Fruit fly (Drosophila melanogaster) whole organism, embryonic: Measurements from ENCODE around the gene Ac78C.

ENCODE experiments used
- B-H2 ChIP-seq: fragments of 200-800 bp; sonication (Bioruptor generic); optimal IDR thresholded peaks from 2 replicates; lab custom pipeline; 2018; ENCODE audit warnings: missing biosample characterization, mild to moderate bottlenecking, missing genetic modification characterization
- CG11723 ChIP-seq: fragments of 200-800 bp; sonication (Bioruptor generic); optimal IDR thresholded peaks from 2 replicates; lab custom pipeline; 2017; ENCODE audit warnings: missing biosample characterization, mild to moderate bottlenecking, missing genetic modification characterization
- CG13624 ChIP-seq: fragments of 200-800 bp; sonication (Bioruptor generic); optimal IDR thresholded peaks from 2 replicates; lab custom pipeline; 2016; ENCODE audit warnings: missing biosample characterization, missing genetic modification characterization
- CG14710 ChIP-seq: fragments of 200-800 bp; sonication (Bioruptor generic); optimal IDR thresholded peaks from 3 replicates; lab custom pipeline; 2019; ENCODE audit warnings: missing biosample characterization, mild to moderate bottlenecking, missing genetic modification characterization, moderate library complexity
- CG14860 ChIP-seq: fragments of 200-800 bp; sonication (Bioruptor generic); IDR thresholded peaks from 3 replicates; pipeline ENCODE4 v1.3.6; 2022; ENCODE audit warnings: missing biosample characterization, missing genetic modification characterization; ENCODE audit not compliant: partially characterized antibody
- CG15514 ChIP-seq: fragments of 200-800 bp; sonication (Bioruptor generic); optimal IDR thresholded peaks from 3 replicates; lab custom pipeline; 2017; ENCODE audit warnings: missing biosample characterization, missing genetic modification characterization, mild to moderate bottlenecking, moderate library complexity, missing genetic modification reagents
- CG1603 ChIP-seq: fragments of 200-800 bp; sonication (Bioruptor generic); optimal IDR thresholded peaks from 2 replicates; lab custom pipeline; 2019; ENCODE audit warnings: missing biosample characterization, mild to moderate bottlenecking, missing genetic modification characterization, moderate library complexity
- CG16813 ChIP-seq: fragments of 200-800 bp; sonication (Bioruptor generic); IDR thresholded peaks from 3 replicates; pipeline ENCODE4 v1.3.6; 2022; ENCODE audit warnings: missing biosample characterization, missing genetic modification characterization; ENCODE audit not compliant: partially characterized antibody
- CG17802 ChIP-seq: fragments of 200-800 bp; sonication (Bioruptor generic); optimal IDR thresholded peaks from 2 replicates; lab custom pipeline; 2018; ENCODE audit warnings: missing biosample characterization, mild to moderate bottlenecking, missing genetic modification characterization, moderate library complexity
- CG17829 ChIP-seq: fragments of 200-800 bp; optimal IDR thresholded peaks from 2 replicates; lab custom pipeline; 2019; ENCODE audit warnings: missing biosample characterization, mild to moderate bottlenecking, missing genetic modification characterization, moderate library complexity
- CG2889 ChIP-seq: fragments of 200-800 bp; sonication (Bioruptor generic); IDR thresholded peaks from 3 replicates; pipeline ENCODE4 v1.3.6; 2022; ENCODE audit warnings: missing biosample characterization, missing genetic modification characterization
- CG32532 ChIP-seq: fragments of 200-800 bp; sonication (Bioruptor generic); IDR thresholded peaks from 2 replicates; pipeline ENCODE4 v1.3.6; 2022; ENCODE audit warnings: missing biosample characterization, missing genetic modification characterization
- CG34422 ChIP-seq: fragments of 200-800 bp; sonication (Bioruptor generic); IDR thresholded peaks from 3 replicates; pipeline ENCODE4 v1.3.6; 2022; ENCODE audit warnings: missing biosample characterization, missing genetic modification characterization
- CG4854 ChIP-seq: fragments of 200-800 bp; sonication (Bioruptor generic); optimal IDR thresholded peaks from 2 replicates; lab custom pipeline; 2016; ENCODE audit warnings: missing biosample characterization, missing genetic modification characterization, inconsistent platforms
- CG7357 ChIP-seq: fragments of 200-800 bp; sonication (Bioruptor generic); IDR thresholded peaks from 3 replicates; pipeline ENCODE4 v1.3.6; 2022; ENCODE audit warnings: missing biosample characterization, missing genetic modification characterization
- CG7987 ChIP-seq: fragments of 200-800 bp; sonication (Bioruptor generic); optimal IDR thresholded peaks from 2 replicates; lab custom pipeline; 2018; ENCODE audit warnings: missing biosample characterization, mild to moderate bottlenecking, missing genetic modification characterization, moderate library complexity
- CG9932 ChIP-seq: fragments of 200-800 bp; sonication (Bioruptor generic); IDR thresholded peaks from 2 replicates; pipeline ENCODE4 v1.3.6; 2022; ENCODE audit warnings: missing biosample characterization, missing genetic modification characterization
- Dbx ChIP-seq: fragments of 200-800 bp; sonication (Bioruptor generic); IDR thresholded peaks from 3 replicates; pipeline ENCODE4 v1.3.6; 2022; ENCODE audit warnings: missing biosample characterization, missing genetic modification characterization
- Doc3 ChIP-seq: fragments of 200-800 bp; sonication (Bioruptor generic); IDR thresholded peaks from 3 replicates; pipeline ENCODE4 v1.3.6; 2022; ENCODE audit warnings: missing biosample characterization, missing genetic modification characterization; ENCODE audit not compliant: partially characterized antibody
- Dref ChIP-seq: fragments of 200-800 bp; sonication (Bioruptor generic); IDR thresholded peaks from 2 replicates; pipeline ENCODE4 v1.3.6; 2022; ENCODE audit warnings: missing biosample characterization, missing genetic modification characterization
- HLH4C ChIP-seq: fragments of 200-800 bp; sonication (Bioruptor generic); IDR thresholded peaks from 3 replicates; pipeline ENCODE4 v1.3.6; 2022; ENCODE audit warnings: missing biosample characterization, missing genetic modification characterization; ENCODE audit not compliant: partially characterized antibody
- HmgZ ChIP-seq: fragments of 200-800 bp; sonication (Bioruptor generic); optimal IDR thresholded peaks from 2 replicates; lab custom pipeline; 2018; ENCODE audit warnings: missing biosample characterization, mild to moderate bottlenecking, missing genetic modification characterization
- Lhr ChIP-seq: fragments of 200-800 bp; sonication (Bioruptor generic); optimal IDR thresholded peaks from 3 replicates; lab custom pipeline; 2017; ENCODE audit warnings: mild to moderate bottlenecking, missing biosample characterization, missing genetic modification reagents, missing genetic modification characterization
- Max ChIP-seq: fragments of 200-800 bp; sonication (Bioruptor generic); optimal IDR thresholded peaks from 2 replicates; lab custom pipeline; 2016; ENCODE audit warnings: missing biosample characterization, mild to moderate bottlenecking, missing genetic modification characterization
- Myb ChIP-seq: fragments of 200-800 bp; sonication (Bioruptor generic); optimal IDR thresholded peaks from 2 replicates; lab custom pipeline; 2016; ENCODE audit warnings: missing biosample characterization, missing genetic modification characterization
- Rfx ChIP-seq: fragments of 200-800 bp; sonication (Bioruptor generic); IDR thresholded peaks from 2 replicates; pipeline ENCODE4 v1.3.6; 2022; ENCODE audit warnings: missing biosample characterization, missing genetic modification characterization
- Sin3A ChIP-seq: fragments of >200 bp; optimal IDR thresholded peaks from 2 replicates; lab custom pipeline; 2018
- Trl ChIP-seq, 3 experiments: fragments of >200 bp in 2 of 3; fragments of 200-800 bp in 1 of 3; sonication (Bioruptor generic) in 1 of 3; optimal IDR thresholded peaks; 2 replicates in 1 of 3; 3 replicates in 2 of 3; lab custom pipeline; 2016 to 2017; ENCODE audit warnings: missing biosample characterization in 1 of 3, missing genetic modification characterization in 1 of 3
- amos ChIP-seq: fragments of 200-800 bp; sonication (Bioruptor generic); IDR thresholded peaks from 2 replicates; pipeline ENCODE4 v1.3.6; 2022; ENCODE audit warnings: missing biosample characterization, missing genetic modification characterization; ENCODE audit not compliant: partially characterized antibody
- bbx ChIP-seq: fragments of 200-800 bp; sonication (Bioruptor generic); IDR thresholded peaks from 2 replicates; pipeline ENCODE4 v1.3.6; 2022; ENCODE audit warnings: missing biosample characterization, missing genetic modification characterization; ENCODE audit not compliant: partially characterized antibody
- chinmo ChIP-seq: fragments of 200-800 bp; sonication (Bioruptor generic); IDR thresholded peaks from 4 replicates; pipeline ENCODE4 v1.3.6; 2022; ENCODE audit warnings: missing biosample characterization, missing genetic modification characterization; ENCODE audit not compliant: partially characterized antibody
- ewg ChIP-seq: fragments of 200-800 bp; sonication (Bioruptor generic); optimal IDR thresholded peaks from 3 replicates; lab custom pipeline; 2017; ENCODE audit warnings: mild to moderate bottlenecking, missing biosample characterization, missing genetic modification reagents, missing genetic modification characterization
- gfzf ChIP-seq: fragments of 200-800 bp; sonication (Bioruptor generic); optimal IDR thresholded peaks from 2 replicates; lab custom pipeline; 2016; ENCODE audit warnings: missing biosample characterization, mild to moderate bottlenecking, missing genetic modification characterization, moderate library complexity
- hkb ChIP-seq, 2 experiments: fragments of 200-800 bp in 1 of 2; fragments of >200 bp in 1 of 2; sonication (Bioruptor generic) in 1 of 2; IDR thresholded peaks in 1 of 2; optimal IDR thresholded peaks in 1 of 2; 2 replicates each; pipeline versions ENCODE4 v1.3.6 to Lab custom; 2017 to 2022; ENCODE audit warnings: missing biosample characterization in 1 of 2, missing genetic modification characterization in 1 of 2
- insv ChIP-seq, 2 experiments: fragments of 200-800 bp; sonication (Bioruptor generic); optimal IDR thresholded peaks; 3 replicates each; lab custom pipeline; 2016 to 2018; ENCODE audit warnings: missing biosample characterization in 2 of 2, missing genetic modification characterization in 2 of 2
- ken ChIP-seq: fragments of 200-800 bp; sonication (Bioruptor generic); IDR thresholded peaks from 3 replicates; pipeline ENCODE4 v1.3.6; 2022; ENCODE audit warnings: missing biosample characterization, missing genetic modification characterization
- lilli ChIP-seq: fragments of 200-800 bp; sonication (Bioruptor generic); optimal IDR thresholded peaks from 3 replicates; lab custom pipeline; 2016; ENCODE audit warnings: missing biosample characterization, missing genetic modification characterization
- mirr ChIP-seq: fragments of 200-800 bp; sonication (Bioruptor generic); optimal IDR thresholded peaks from 3 replicates; lab custom pipeline; 2018; ENCODE audit warnings: missing biosample characterization, mild to moderate bottlenecking, missing genetic modification characterization
- nmo ChIP-seq: fragments of 200-800 bp; sonication (Bioruptor generic); optimal IDR thresholded peaks from 2 replicates; lab custom pipeline; 2018; ENCODE audit warnings: missing biosample characterization, mild to moderate bottlenecking, missing genetic modification characterization, moderate library complexity
- peb ChIP-seq: fragments of 200-800 bp; sonication (Bioruptor generic); IDR thresholded peaks from 2 replicates; pipeline ENCODE4 v1.3.6; 2022; ENCODE audit warnings: missing biosample characterization, missing genetic modification characterization
- pzg ChIP-seq: fragments of 200-800 bp; sonication (Bioruptor generic); optimal IDR thresholded peaks from 3 replicates; lab custom pipeline; 2018; ENCODE audit warnings: missing biosample characterization, mild to moderate bottlenecking, missing genetic modification characterization, moderate library complexity
- sd ChIP-seq: fragments of 200-800 bp; sonication (Bioruptor generic); optimal IDR thresholded peaks from 3 replicates; lab custom pipeline; 2018; ENCODE audit warnings: missing biosample characterization, mild to moderate bottlenecking, missing genetic modification characterization, moderate library complexity
- shn ChIP-seq: fragments of 200-800 bp; sonication (Bioruptor generic); optimal IDR thresholded peaks from 3 replicates; lab custom pipeline; 2016; ENCODE audit warnings: missing biosample characterization, missing genetic modification characterization
- sob ChIP-seq: fragments of 200-800 bp; sonication (Bioruptor generic); IDR thresholded peaks from 2 replicates; pipeline ENCODE4 v1.3.6; 2022; ENCODE audit warnings: missing biosample characterization, missing genetic modification characterization
- tna ChIP-seq: fragments of 200-800 bp; sonication (Bioruptor generic); IDR thresholded peaks from 2 replicates; pipeline ENCODE4 v1.3.6; 2022; ENCODE audit warnings: missing biosample characterization, missing genetic modification characterization; ENCODE audit not compliant: partially characterized antibody
- tx ChIP-seq: fragments of 200-800 bp; sonication (Bioruptor generic); optimal IDR thresholded peaks from 2 replicates; lab custom pipeline; 2016; ENCODE audit warnings: missing biosample characterization, missing genetic modification characterization
- zf30C ChIP-seq: fragments of 200-800 bp; sonication (Bioruptor generic); optimal IDR thresholded peaks from 3 replicates; lab custom pipeline; 2018; ENCODE audit warnings: missing biosample characterization, mild to moderate bottlenecking, missing genetic modification characterization

The Ac78C gene

DNA sequence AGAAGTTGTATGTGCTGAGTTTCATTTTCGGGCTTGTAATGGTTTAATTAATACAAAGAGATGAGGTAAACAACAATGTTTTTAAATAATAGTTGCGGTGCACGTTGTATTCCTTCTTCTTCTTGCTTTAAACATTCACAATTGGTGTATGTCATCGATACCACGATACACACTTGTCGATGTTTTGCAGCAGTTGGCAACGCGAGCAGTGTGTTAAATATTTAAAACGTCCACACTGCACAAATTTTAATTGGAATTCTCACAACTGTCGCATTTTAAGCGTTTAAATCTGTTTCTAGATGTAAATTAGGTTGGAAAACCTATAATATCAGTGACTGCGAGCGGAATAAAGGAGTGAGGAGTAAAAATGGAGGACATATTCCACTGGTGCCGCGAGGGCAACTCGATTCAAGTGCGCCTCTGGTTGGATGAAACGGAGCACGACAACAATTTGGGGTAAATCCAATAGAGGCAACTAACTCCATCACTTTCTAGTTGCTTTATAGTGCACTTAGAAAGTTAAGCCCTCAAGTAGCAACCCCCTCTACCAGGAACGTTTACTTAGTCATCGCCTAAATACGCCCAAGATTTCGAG lies 45.1 kb upstream of the Ac78C start, which contains the start of the genes Trmt112 and Ilk (continued):
- TF ChIP-seq peb (GFP tag; lab: Robert Waterston, UW) (no peak), CG14860 (peak; percentile 63), insv (GFP tag; optimal IDR thresholded peaks at IDR 0.05; lab: Kevin White, UChicago) (peak in 1 of 2 experiments; percentile 77), tna (GFP tag; lab: Robert Waterston, UW) (peak; percentile 87), Max (GFP tag; lab: Kevin White, UChicago) (peak; percentile 70), Myb (peak; percentile 86), Doc3 (GFP tag; lab: Robert Waterston, UW) (peak; percentile 61; the same call in 1 of the 3 replicates), CG11723 (no peak), sd (tag; lab: Kevin White, UChicago) (peak; percentile 77), CG4854 (GFP tag; lab: Kevin White, UChicago) (peak; percentile 98), CG17829 (peak; percentile 32), zf30C (GFP tag; lab: Kevin White, UChicago) (peak; percentile 10), HLH4C (peak; percentile 84), nmo (GFP tag; lab: Kevin White, UChicago) (peak; percentile 60), HmgZ (peak; percentile 82), CG2889 (GFP tag; lab: Robert Waterston, UW) (no peak), CG1603 (tag; lab: Kevin White, UChicago) (peak; percentile 85), CG9932 (GFP tag; lab: Robert Waterston, UW) (peak; percentile 9; the same call in 1 of the 2 replicates), CG32532 (no peak), CG7987 (GFP tag; lab: Kevin White, UChicago) (peak; percentile 44), amos (GFP tag; lab: Robert Waterston, UW) (peak; percentile 91), bbx (GFP tag; lab: Robert Waterston, UW) (peak; percentile 83), gfzf (GFP tag; lab: Kevin White, UChicago) (peak; percentile 68), Trl (optimal IDR thresholded peaks at IDR 0.05; lab: Kevin White, UChicago) (no peak), Trl (GFP tag; optimal IDR thresholded peaks at IDR 0.05; lab: Kevin White, UChicago) (no peak), CG17802 (tag; lab: Kevin White, UChicago) (peak; percentile 41), CG13624 (GFP tag; lab: Kevin White, UChicago) (peak; percentile 47), tx (GFP tag; lab: Kevin White, UChicago) (peak; percentile 88), CG7357 (GFP tag; lab: Robert Waterston, UW) (peak; percentile 65), B-H2 (GFP tag; lab: Kevin White, UChicago) (peak; percentile 26), CG34422 (GFP tag; lab: Robert Waterston, UW) (peak; percentile 66; the same call in 1 of the 3 replicates), CG15514 (GFP tag; lab: Kevin White, UChicago) (peak; percentile 58), CG14710 (tag; lab: Kevin White, UChicago) (peak; percentile 51), mirr (GFP tag; lab: Kevin White, UChicago) (peak; percentile 10), sob (GFP tag; lab: Robert Waterston, UW) (peak; percentile 35; the same call in 1 of the 2 replicates), pzg (GFP tag; lab: Kevin White, UChicago) (peak; percentile 97), lilli (GFP tag; lab: Kevin White, UChicago) (peak; percentile 7), Dbx (0 out of 3 replicates have a peak, but pooled peaks have one; percentile 12), CG16813 (GFP tag; lab: Robert Waterston, UW) (peak; percentile 84), hkb (optimal IDR thresholded peaks at IDR 0.05; lab: Kevin White, UChicago) (peak; percentile 53), hkb (GFP tag; IDR thresholded peaks at IDR 0.05; lab: Robert Waterston, UW) (no peak), ewg (GFP tag; lab: Kevin White, UChicago) (peak; percentile 7), Lhr (peak; percentile 46), ken (GFP tag; lab: Robert Waterston, UW) (no peak), shn (GFP tag; lab: Kevin White, UChicago) (peak; percentile 9), Dref (GFP tag; lab: Robert Waterston, UW) (peak; percentile 95), Sin3A (lab: Kevin White, UChicago) (peak; percentile 87), Rfx (GFP tag; lab: Robert Waterston, UW) (peak; percentile 42; the same call in 1 of the 2 replicates), chinmo (peak; percentile 90; the same call in 3 of the 4 replicates)
